Worm (Caenorhabditis elegans): ENCODE measurements around the gene flp-21.

Gene flp-21

ce11 chrV:7775226-7775625, 17.9 kb upstream of the flp-21 start:
- TF ChIP-seq dao-5 (tag; optimal IDR thresholded peaks at IDR 0.05) (no peak), W03F9.2 (tag; optimal IDR thresholded peaks at IDR 0.05) (no peak), him-1 (tag; optimal IDR thresholded peaks at IDR 0.05) (no peak)

ce11 chrV:7776029-7776628, 17.0 kb upstream of the flp-21 start, which contains the start of the genes rpl-39 and rps-30:
TSS of gene rpl-39 (minus strand) at chrV:7776079.
TSS of gene rps-30 (plus strand) at chrV:7776578.
- peak; percentile 78 for TF ChIP-seq W03F9.2 (tag; optimal IDR thresholded peaks at IDR 0.05)
- no peak for TF ChIP-seq dao-5 (tag; optimal IDR thresholded peaks at IDR 0.05)

- TF ChIP-seq W03F9.2 (tag; optimal IDR thresholded peaks at IDR 0.05): no peak
- TF ChIP-seq him-1 (tag; optimal IDR thresholded peaks at IDR 0.05): no peak
- no peak for TF ChIP-seq dao-5 (tag; optimal IDR thresholded peaks at IDR 0.05)
Observed at ce11 chrV:7777098-7777497, 16.1 kb upstream of the flp-21 start, which contains the start of gene C26F1.3. TSS of gene C26F1.3 (plus strand) at chrV:7777300.

- no peak for TF ChIP-seq W03F9.2 (tag; optimal IDR thresholded peaks at IDR 0.05)
- TF ChIP-seq him-1 (tag; optimal IDR thresholded peaks at IDR 0.05): no peak
- TF ChIP-seq dao-5 (tag; optimal IDR thresholded peaks at IDR 0.05): no peak
Observed at ce11 chrV:7778999-7779398, 14.2 kb upstream of the flp-21 start.

- TF ChIP-seq dao-5 (tag; optimal IDR thresholded peaks at IDR 0.05) (no peak), him-1 (tag; optimal IDR thresholded peaks at IDR 0.05) (no peak)
Observed at ce11 chrV:7781511-7781910, 11.7 kb upstream of the flp-21 start, which contains the start of gene cyp-32A1. TSS of gene cyp-32A1 (plus strand) at chrV:7781811.

- TF ChIP-seq W03F9.2 (tag; optimal IDR thresholded peaks at IDR 0.05): no peak
- TF ChIP-seq dao-5 (tag; optimal IDR thresholded peaks at IDR 0.05): no peak
- no peak for TF ChIP-seq him-1 (tag; optimal IDR thresholded peaks at IDR 0.05)
Observed at ce11 chrV:7785117-7785516, 8.1 kb upstream of the flp-21 start, which contains the start of gene C26F1.1. TSS of gene C26F1.1 (plus strand) at chrV:7785417.

- TF ChIP-seq W03F9.2 (tag; optimal IDR thresholded peaks at IDR 0.05): no peak
- TF ChIP-seq dao-5 (tag; optimal IDR thresholded peaks at IDR 0.05): no peak
- TF ChIP-seq him-1 (tag; optimal IDR thresholded peaks at IDR 0.05): no peak
Observed at ce11 chrV:7785885-7786284, 7.3 kb upstream of the flp-21 start.

ce11 chrV:7786639-7787038, 6.5 kb upstream of the flp-21 start:
- TF ChIP-seq W03F9.2 (tag; optimal IDR thresholded peaks at IDR 0.05) (no peak), him-1 (tag; optimal IDR thresholded peaks at IDR 0.05) (no peak), dao-5 (tag; optimal IDR thresholded peaks at IDR 0.05) (no peak)

- TF ChIP-seq W03F9.2 (tag; optimal IDR thresholded peaks at IDR 0.05) (no peak), him-1 (tag; optimal IDR thresholded peaks at IDR 0.05) (no peak), dao-5 (tag; optimal IDR thresholded peaks at IDR 0.05) (no peak)
Observed at ce11 chrV:7798079-7798478, 4.9 kb downstream of the flp-21 start, which contains the start of gene ZK742.7. TSS of gene ZK742.7 (plus strand) at chrV:7798379.

ce11 chrV:7803563-7803962, 10.4 kb downstream of the flp-21 start:
- TF ChIP-seq him-1 (tag; optimal IDR thresholded peaks at IDR 0.05) (no peak), W03F9.2 (tag; optimal IDR thresholded peaks at IDR 0.05) (no peak), dao-5 (tag; optimal IDR thresholded peaks at IDR 0.05) (no peak)

ce11 chrV:7804064-7804800, 11.1 kb downstream of the flp-21 start, which contains the start of gene uvs-1:
TSS of gene uvs-1 (minus strand) at chrV:7804208.
- TF ChIP-seq him-1 (tag; optimal IDR thresholded peaks at IDR 0.05) (no peak), W03F9.2 (tag; optimal IDR thresholded peaks at IDR 0.05) (no peak), dao-5 (tag; optimal IDR thresholded peaks at IDR 0.05) (no peak)

ce11 chrV:7804801-7805163, 11.6 kb downstream of the flp-21 start, which contains the start of gene xpo-1:
TSS of gene xpo-1 (plus strand) at chrV:7805064.
- TF ChIP-seq W03F9.2 (tag; optimal IDR thresholded peaks at IDR 0.05) (no peak), him-1 (tag; optimal IDR thresholded peaks at IDR 0.05) (no peak), dao-5 (tag; optimal IDR thresholded peaks at IDR 0.05) (no peak)

- TF ChIP-seq him-1 (tag; optimal IDR thresholded peaks at IDR 0.05) (no peak), dao-5 (tag; optimal IDR thresholded peaks at IDR 0.05) (no peak), W03F9.2 (tag; optimal IDR thresholded peaks at IDR 0.05) (no peak)
Observed at ce11 chrV:7806629-7807028, 13.5 kb downstream of the flp-21 start.

- no peak for TF ChIP-seq dao-5 (tag; optimal IDR thresholded peaks at IDR 0.05)
- TF ChIP-seq W03F9.2 (tag; optimal IDR thresholded peaks at IDR 0.05): no peak
- no peak for TF ChIP-seq him-1 (tag; optimal IDR thresholded peaks at IDR 0.05)
Observed at ce11 chrV:7808444-7808843, 15.3 kb downstream of the flp-21 start.
